Worm (Caenorhabditis elegans) whole organism, late embryonic: Measurements from ENCODE around the gene T04B8.1.

Source experiments
- C08G9.2 ChIP-seq: sonication (generic microtip); optimal IDR thresholded peaks from 2 replicates; lab custom pipeline; 2016; ENCODE audit warnings: mild to moderate bottlenecking, missing genetic modification characterization, moderate library complexity, missing compliant biosample characterization
- F13H6.1 ChIP-seq: sonication (generic microtip); optimal IDR thresholded peaks from 2 replicates; lab custom pipeline; 2016; ENCODE audit warnings: missing genetic modification characterization, missing compliant biosample characterization
- K02D7.2 ChIP-seq: sonication (generic microtip); optimal IDR thresholded peaks from 2 replicates; lab custom pipeline; 2017; ENCODE audit warnings: mild to moderate bottlenecking, missing genetic modification characterization, missing compliant biosample characterization
- K09A11.1 ChIP-seq: sonication (generic microtip); optimal IDR thresholded peaks from 2 replicates; lab custom pipeline; 2017; ENCODE audit warnings: antibody characterized with exemption, mild to moderate bottlenecking, missing genetic modification characterization, missing compliant biosample characterization; ENCODE audit not compliant: insufficient read depth
- Y22D7AL.16 ChIP-seq: sonication (generic microtip); optimal IDR thresholded peaks from 2 replicates; lab custom pipeline; 2016; ENCODE audit warnings: missing genetic modification characterization, missing compliant biosample characterization
- ahr-1 ChIP-seq: sonication (generic microtip); optimal IDR thresholded peaks from 2 replicates; lab custom pipeline; 2016; ENCODE audit warnings: missing genetic modification characterization, missing compliant biosample characterization
- ceh-14 ChIP-seq: sonication (generic microtip); optimal IDR thresholded peaks from 2 replicates; lab custom pipeline; 2016; ENCODE audit warnings: missing genotype, missing genetic modification characterization, missing compliant biosample characterization
- ceh-18 ChIP-seq: sonication (generic microtip); optimal IDR thresholded peaks from 2 replicates; lab custom pipeline; 2016; ENCODE audit warnings: missing genetic modification characterization, missing compliant biosample characterization
- ceh-2 ChIP-seq: sonication (generic microtip); optimal IDR thresholded peaks from 2 replicates; lab custom pipeline; 2016; ENCODE audit warnings: missing genotype, missing genetic modification characterization, missing compliant biosample characterization
- ceh-22 ChIP-seq: sonication (generic microtip); optimal IDR thresholded peaks from 2 replicates; lab custom pipeline; 2017; ENCODE audit warnings: missing biosample characterization, missing genetic modification characterization
- ceh-24 ChIP-seq: sonication (generic microtip); optimal IDR thresholded peaks from 2 replicates; lab custom pipeline; 2016; ENCODE audit warnings: mild to moderate bottlenecking, missing genetic modification characterization, missing compliant biosample characterization
- ceh-30 ChIP-seq: fragments of 150-350 bp; optimal IDR thresholded peaks from 2 replicates; lab custom pipeline; 2014; ENCODE audit warnings: missing biosample characterization, missing genetic modification characterization
- ceh-31 ChIP-seq: sonication (generic microtip); optimal IDR thresholded peaks from 2 replicates; lab custom pipeline; 2016; ENCODE audit warnings: missing genetic modification characterization, missing compliant biosample characterization
- ceh-45 ChIP-seq: fragments of 200-800 bp; sonication (Bioruptor generic); IDR thresholded peaks from 2 replicates; pipeline ENCODE4 v1.3.6; 2022; ENCODE audit warnings: missing genetic modification reagents, missing genetic modification characterization, missing compliant biosample characterization
- ceh-6 ChIP-seq: fragments of 200-800 bp; sonication (Bioruptor generic); optimal IDR thresholded peaks from 2 replicates; lab custom pipeline; 2018; ENCODE audit warnings: mild to moderate bottlenecking, missing genetic modification characterization, missing compliant biosample characterization
- ceh-9 ChIP-seq: sonication (generic microtip); optimal IDR thresholded peaks from 2 replicates; lab custom pipeline; 2016; ENCODE audit warnings: mild to moderate bottlenecking, missing genetic modification characterization, inconsistent platforms, missing compliant biosample characterization
- che-1 ChIP-seq: sonication (generic microtip); optimal IDR thresholded peaks from 2 replicates; lab custom pipeline; 2016; ENCODE audit warnings: mild to moderate bottlenecking, missing genetic modification characterization, missing compliant biosample characterization
- dmd-4 ChIP-seq: sonication (generic microtip); optimal IDR thresholded peaks from 2 replicates; lab custom pipeline; 2016; ENCODE audit warnings: borderline replicate concordance, missing genetic modification characterization, missing compliant biosample characterization
- dve-1 ChIP-seq: sonication (generic microtip); optimal IDR thresholded peaks from 2 replicates; lab custom pipeline; 2017; ENCODE audit warnings: antibody characterized with exemption, mild to moderate bottlenecking, missing genetic modification characterization, missing compliant biosample characterization
- eyg-1 ChIP-seq: sonication (generic microtip); optimal IDR thresholded peaks from 2 replicates; lab custom pipeline; 2016; ENCODE audit warnings: missing genotype, missing genetic modification characterization, missing compliant biosample characterization
- fkh-10 ChIP-seq: fragments of 150-350 bp; optimal IDR thresholded peaks from 2 replicates; lab custom pipeline; 2014; ENCODE audit warnings: missing biosample characterization, missing genetic modification reagents, missing genetic modification characterization
- fkh-6 ChIP-seq: sonication (generic microtip); optimal IDR thresholded peaks from 2 replicates; lab custom pipeline; 2016; ENCODE audit warnings: missing genetic modification characterization, missing compliant biosample characterization
- gmeb-2 ChIP-seq: sonication (generic microtip); optimal IDR thresholded peaks from 2 replicates; lab custom pipeline; 2016; ENCODE audit warnings: missing genetic modification characterization, inconsistent platforms, missing compliant biosample characterization
- hlh-6 ChIP-seq: sonication (generic microtip); optimal IDR thresholded peaks from 2 replicates; lab custom pipeline; 2016; ENCODE audit warnings: missing genotype, missing genetic modification characterization, missing compliant biosample characterization
- lim-6 ChIP-seq: sonication (generic microtip); optimal IDR thresholded peaks from 2 replicates; lab custom pipeline; 2016; ENCODE audit warnings: missing genetic modification characterization, missing compliant biosample characterization
- lin-11 ChIP-seq: fragments of 200-800 bp; sonication (Bioruptor generic); optimal IDR thresholded peaks from 2 replicates; lab custom pipeline; 2018; ENCODE audit warnings: mild to moderate bottlenecking, missing genetic modification characterization, missing compliant biosample characterization
- nfya-1 ChIP-seq: sonication (generic microtip); optimal IDR thresholded peaks from 2 replicates; lab custom pipeline; 2017; ENCODE audit warnings: missing genetic modification characterization, mild to moderate bottlenecking, missing compliant biosample characterization, antibody characterized with exemption, moderate library complexity
- nhr-11 ChIP-seq: fragments of 150-350 bp; optimal IDR thresholded peaks from 2 replicates; lab custom pipeline; 2014; ENCODE audit warnings: missing biosample characterization, missing genetic modification characterization
- nhr-232 ChIP-seq: sonication (generic microtip); optimal IDR thresholded peaks from 2 replicates; lab custom pipeline; 2016; ENCODE audit warnings: missing genetic modification characterization, missing compliant biosample characterization
- npax-4 ChIP-seq: sonication (generic microtip); optimal IDR thresholded peaks from 2 replicates; lab custom pipeline; 2016; ENCODE audit warnings: missing genetic modification characterization, missing compliant biosample characterization
- odd-2 ChIP-seq: sonication (generic microtip); optimal IDR thresholded peaks from 2 replicates; lab custom pipeline; 2017; ENCODE audit warnings: antibody characterized with exemption, mild to moderate bottlenecking, missing genetic modification characterization, missing compliant biosample characterization
- pag-3 ChIP-seq: sonication (generic microtip); optimal IDR thresholded peaks from 2 replicates; lab custom pipeline; 2016; ENCODE audit warnings: missing compliant biosample characterization, missing genetic modification characterization, borderline replicate concordance
- pat-9 ChIP-seq: fragments of 200-800 bp; sonication (Bioruptor generic); optimal IDR thresholded peaks from 2 replicates; lab custom pipeline; 2018; ENCODE audit warnings: mild to moderate bottlenecking, missing genetic modification characterization, moderate library complexity, missing compliant biosample characterization
- pha-2 ChIP-seq: sonication (generic microtip); optimal IDR thresholded peaks from 2 replicates; lab custom pipeline; 2017; ENCODE audit warnings: mild to moderate bottlenecking, missing genetic modification characterization, missing compliant biosample characterization
- pha-4 ChIP-seq: fragments of 150-350 bp; optimal IDR thresholded peaks from 2 replicates; lab custom pipeline; 2018; ENCODE audit warnings: missing biosample characterization, missing genetic modification reagents, missing genetic modification characterization
- pqm-1 ChIP-seq: sonication (generic microtip); optimal IDR thresholded peaks from 2 replicates; lab custom pipeline; 2016; ENCODE audit warnings: missing genetic modification characterization, missing compliant biosample characterization
- pros-1 ChIP-seq: fragments of 150-350 bp; optimal IDR thresholded peaks from 2 replicates; lab custom pipeline; 2014; ENCODE audit warnings: missing biosample characterization, missing genetic modification reagents, missing genetic modification characterization
- rnt-1 ChIP-seq: sonication (generic microtip); optimal IDR thresholded peaks from 2 replicates; lab custom pipeline; 2016; ENCODE audit warnings: missing genetic modification characterization, missing compliant biosample characterization
- sox-2 ChIP-seq: fragments of 200-800 bp; sonication (Bioruptor generic); IDR thresholded peaks from 2 replicates; pipeline ENCODE4 v1.3.6; 2022; ENCODE audit warnings: missing genetic modification reagents, missing genetic modification characterization, missing compliant biosample characterization
- sox-4 ChIP-seq: sonication (generic microtip); optimal IDR thresholded peaks from 2 replicates; lab custom pipeline; 2017; ENCODE audit warnings: mild to moderate bottlenecking, missing genetic modification characterization, inconsistent platforms, missing compliant biosample characterization
- tbx-2 ChIP-seq: sonication (generic microtip); optimal IDR thresholded peaks from 2 replicates; lab custom pipeline; 2016; ENCODE audit warnings: missing genetic modification characterization, missing compliant biosample characterization
- tbx-7 ChIP-seq: sonication (generic microtip); optimal IDR thresholded peaks from 2 replicates; lab custom pipeline; 2016; ENCODE audit warnings: missing genotype, missing genetic modification characterization, missing compliant biosample characterization
- unc-42 ChIP-seq: sonication (generic microtip); optimal IDR thresholded peaks from 2 replicates; lab custom pipeline; 2016; ENCODE audit warnings: missing genotype, missing genetic modification characterization, missing compliant biosample characterization
- unc-55 ChIP-seq: sonication (generic microtip); optimal IDR thresholded peaks from 2 replicates; lab custom pipeline; 2017; ENCODE audit warnings: missing biosample characterization, missing genetic modification reagents, missing genetic modification characterization
- unc-86 ChIP-seq: sonication (generic microtip); optimal IDR thresholded peaks from 2 replicates; lab custom pipeline; 2016; ENCODE audit warnings: missing genetic modification characterization, missing compliant biosample characterization
- zip-5 ChIP-seq: sonication (generic microtip); optimal IDR thresholded peaks from 2 replicates; lab custom pipeline; 2016; ENCODE audit warnings: missing genetic modification characterization, missing compliant biosample characterization
- ztf-16 ChIP-seq: sonication (generic microtip); optimal IDR thresholded peaks from 2 replicates; lab custom pipeline; 2017; ENCODE audit warnings: missing genetic modification characterization, missing compliant biosample characterization

The T04B8.1 gene

DNA sequence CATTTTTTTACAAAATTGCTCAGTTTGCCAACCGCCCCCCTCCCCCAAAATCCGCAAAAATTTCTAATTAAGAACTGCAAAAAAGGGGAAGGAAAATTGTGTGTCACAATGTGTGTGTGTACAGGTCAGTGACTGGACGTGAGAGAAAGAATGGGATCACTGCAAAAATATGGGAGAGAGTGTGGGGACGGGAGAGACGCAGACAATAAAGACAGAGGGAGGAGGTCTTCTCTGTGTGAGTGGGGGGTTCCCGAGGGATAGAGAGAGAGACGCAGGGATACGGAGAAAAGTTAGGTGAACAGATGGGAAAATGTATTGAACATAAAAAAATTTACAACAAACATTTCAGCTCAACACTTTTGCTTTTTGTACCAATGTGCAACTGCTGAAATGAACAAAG is 8.2 kb upstream of the T04B8.1 start (continued):
- TF ChIP-seq ceh-18 (tag; lab: Kevin White, UChicago) (no peak), C08G9.2 (tag; lab: Kevin White, UChicago) (no peak), ceh-9 (no peak), zip-5 (tag; lab: Kevin White, UChicago) (no peak), K02D7.2 (no peak), hlh-6 (tag; lab: Kevin White, UChicago) (no peak), pha-4 (no peak), unc-55 (GFP tag; lab: Kevin White, UChicago) (peak; percentile 75), lin-11 (tag; lab: Kevin White, UChicago) (no peak), ceh-24 (tag; lab: Kevin White, UChicago) (no peak), fkh-10 (GFP tag; lab: Kevin White, UChicago) (no peak), K09A11.1 (tag; lab: Kevin White, UChicago) (no peak), sox-4 (tag; lab: Kevin White, UChicago) (no peak), fkh-6 (tag; lab: Kevin White, UChicago) (no peak), ceh-6 (GFP tag; lab: Kevin White, UChicago) (no peak), npax-4 (tag; lab: Kevin White, UChicago) (no peak), Y22D7AL.16 (tag; lab: Kevin White, UChicago) (no peak), ceh-30 (tag; lab: Kevin White, UChicago) (no peak), gmeb-2 (tag; lab: Kevin White, UChicago) (no peak), nhr-232 (tag; lab: Kevin White, UChicago) (no peak), ztf-16 (tag; lab: Kevin White, UChicago) (no peak), rnt-1 (tag; lab: Kevin White, UChicago) (no peak), sox-2 (GFP tag; lab: Robert Waterston, UW) (no peak), F13H6.1 (tag; lab: Kevin White, UChicago) (peak; percentile 4), lim-6 (no peak), ceh-2 (tag; lab: Kevin White, UChicago) (peak; percentile 2), tbx-7 (tag; lab: Kevin White, UChicago) (no peak), unc-86 (tag; lab: Kevin White, UChicago) (no peak), pha-2 (tag; lab: Kevin White, UChicago) (no peak), ahr-1 (tag; lab: Kevin White, UChicago) (no peak), dve-1 (tag; lab: Kevin White, UChicago) (no peak), ceh-14 (tag; lab: Kevin White, UChicago) (no peak), che-1 (tag; lab: Kevin White, UChicago) (no peak), pqm-1 (tag; lab: Kevin White, UChicago) (no peak), pat-9 (no peak), nfya-1 (tag; lab: Kevin White, UChicago) (peak; percentile 62), pros-1 (tag; lab: Kevin White, UChicago) (no peak), ceh-31 (tag; lab: Kevin White, UChicago) (peak; percentile 61), eyg-1 (no peak), ceh-45 (GFP tag; lab: Robert Waterston, UW) (no peak)

DNA sequence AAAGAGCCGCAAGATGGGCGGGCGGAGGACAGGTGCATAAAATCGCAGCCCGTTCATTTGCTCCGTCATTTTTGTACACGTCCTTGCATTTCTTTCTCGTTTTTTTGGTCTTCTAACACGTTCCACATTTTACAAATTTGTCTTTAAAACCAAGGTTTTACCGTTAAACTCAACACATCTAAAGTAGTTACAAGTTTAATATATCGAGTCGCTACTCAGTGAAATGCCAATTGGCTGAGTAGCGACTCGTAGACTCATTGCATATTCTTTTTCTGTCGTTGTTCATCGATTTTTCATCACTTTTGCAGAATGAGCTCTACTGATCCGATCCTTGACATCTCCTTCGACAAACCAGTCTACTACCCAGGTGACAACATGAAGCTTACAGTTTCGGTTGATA is 6.9 kb upstream of the T04B8.1 start, which contains the start of gene arrd-1:
Gene arrd-1, plus strand, starts transcription at position 301 of the 400 bp plus-strand sequence.
- TF ChIP-seq Y22D7AL.16 (tag; lab: Kevin White, UChicago), result no peak
- TF ChIP-seq F13H6.1 (tag; lab: Kevin White, UChicago), result no peak
- TF ChIP-seq rnt-1 (tag; lab: Kevin White, UChicago), result no peak
- no peak for TF ChIP-seq odd-2
- no peak for TF ChIP-seq nhr-11 (tag; lab: Kevin White, UChicago)
- no peak for TF ChIP-seq lim-6
- TF ChIP-seq dmd-4 (tag; lab: Kevin White, UChicago), result no peak
- TF ChIP-seq tbx-2 (tag; lab: Kevin White, UChicago), result no peak
- no peak for TF ChIP-seq nhr-232 (tag; lab: Kevin White, UChicago)
- TF ChIP-seq unc-42, result no peak
- no peak for TF ChIP-seq ceh-22 (tag; lab: Kevin White, UChicago)
- no peak for TF ChIP-seq pag-3 (tag; lab: Kevin White, UChicago)
